Worm (Caenorhabditis elegans): ENCODE results near the gene C09G9.1.

DNA sequence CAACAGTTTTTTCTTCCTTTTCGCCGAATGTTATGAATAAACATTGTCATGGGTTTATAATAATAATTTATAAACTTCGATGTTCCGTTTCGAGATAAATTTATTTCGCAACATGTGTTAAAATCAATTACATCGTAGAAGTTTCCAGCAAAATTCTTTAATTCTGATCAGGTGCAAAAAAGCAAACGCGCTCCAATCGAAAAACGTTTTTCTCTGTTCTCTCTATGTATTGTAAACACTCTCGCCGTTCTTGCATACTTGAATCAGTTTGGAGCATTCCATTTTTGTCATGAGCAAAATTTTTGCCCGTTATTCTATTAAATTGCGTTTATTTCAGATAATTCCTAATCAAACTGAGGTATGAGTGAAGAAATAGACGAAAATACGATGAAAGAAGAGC lies 28.5 kb upstream of the C09G9.1 start, which contains the start of gene rad-54.L2:
- TF ChIP-seq dve-1 (tag; optimal IDR thresholded peaks at IDR 0.05; ENCODE audit: insufficient read depth) (peak; percentile 81), lsy-2 (tag; optimal IDR thresholded peaks at IDR 0.05) (peak in 1 of 2 experiments; percentile 82), snpc-4 (tag; optimal IDR thresholded peaks at IDR 0.05) (no peak), nhr-76 (tag; optimal IDR thresholded peaks at IDR 0.05) (no peak), lin-15B (tag; optimal IDR thresholded peaks at IDR 0.05) (peak; percentile 15), ceh-28 (tag; optimal IDR thresholded peaks at IDR 0.05) (no peak), rbr-2 (tag; optimal IDR thresholded peaks at IDR 0.05) (peak; percentile 60), jun-1 (tag; optimal IDR thresholded peaks at IDR 0.05) (no peak), sdz-12 (GFP tag; optimal IDR thresholded peaks at IDR 0.05) (no peak), Y5F2A.4 (GFP tag; optimal IDR thresholded peaks at IDR 0.05) (no peak), snpc-1.2 (GFP tag; IDR thresholded peaks at IDR 0.05) (no peak), lin-13 (GFP tag; optimal IDR thresholded peaks at IDR 0.05) (peak; percentile 4), F26F4.8 (GFP tag; conservative IDR thresholded peaks at IDR 0.05) (no peak)

All from whole organism, L4 larva.